Worm (Caenorhabditis elegans) whole organism, young adult: ENCODE measurements around the gene F53F4.11.

Experiments
- F23B12.7 ChIP-seq: sonication (generic microtip); optimal IDR thresholded peaks from 2 replicates; lab custom pipeline; 2017; ENCODE audit warnings: missing genetic modification characterization, mild to moderate bottlenecking, missing compliant biosample characterization, antibody characterized with exemption, moderate library complexity; ENCODE audit not compliant: insufficient read depth
- pha-4 ChIP-seq: fragments of 150-350 bp; sonication (generic microtip); optimal IDR thresholded peaks from 2 replicates; lab custom pipeline; 2014; ENCODE audit warnings: missing biosample characterization, missing genetic modification reagents, missing genetic modification characterization

ce11 chrV:13652322-13652721 is 28.0 kb upstream of the F53F4.11 start:
- TF ChIP-seq pha-4 (tag; lab: Kevin White, UChicago) (no peak), F23B12.7 (tag; lab: Kevin White, UChicago) (no peak)
